Fruit fly (Drosophila melanogaster) whole organism, prepupa: Measurements from ENCODE around the gene GCS2alpha.

Experiments
- Blimp-1 ChIP-seq: fragments of 200-800 bp; sonication (Bioruptor generic); optimal IDR thresholded peaks from 3 replicates; lab custom pipeline; 2017; ENCODE audit warnings: missing biosample characterization, missing genetic modification characterization, mild to moderate bottlenecking, moderate library complexity, missing genetic modification reagents
- CG10631 ChIP-seq: fragments of 200-800 bp; sonication (Bioruptor generic); optimal IDR thresholded peaks from 2 replicates; lab custom pipeline; 2016; ENCODE audit warnings: missing biosample characterization, missing genetic modification characterization
- CG11294 ChIP-seq: fragments of 200-800 bp; sonication (Bioruptor generic); IDR thresholded peaks from 2 replicates; pipeline ENCODE4 v1.3.6; 2022; ENCODE audit warnings: missing biosample characterization, missing genetic modification characterization
- CG11762 ChIP-seq: fragments of 200-800 bp; sonication (Bioruptor generic); optimal IDR thresholded peaks from 3 replicates; lab custom pipeline; 2016; ENCODE audit warnings: missing biosample characterization, missing genetic modification characterization; ENCODE audit not compliant: insufficient read depth
- CG11902 ChIP-seq: fragments of 200-800 bp; sonication (Bioruptor generic); optimal IDR thresholded peaks from 3 replicates; lab custom pipeline; 2016; ENCODE audit warnings: missing biosample characterization, missing genetic modification characterization
- CG15336 ChIP-seq: fragments of 200-800 bp; sonication (Bioruptor generic); IDR thresholded peaks from 2 replicates; pipeline ENCODE4 v1.3.6; 2022; ENCODE audit warnings: missing biosample characterization, missing genetic modification characterization
- CG1621 ChIP-seq: fragments of 200-800 bp; sonication (Bioruptor generic); optimal IDR thresholded peaks from 3 replicates; lab custom pipeline; 2018; ENCODE audit warnings: missing biosample characterization, mild to moderate bottlenecking, missing genetic modification characterization
- CG16779 ChIP-seq: fragments of 200-800 bp; sonication (Bioruptor generic); optimal IDR thresholded peaks from 3 replicates; lab custom pipeline; 2017; ENCODE audit warnings: missing biosample characterization, mild to moderate bottlenecking, missing genetic modification characterization
- CG3032 ChIP-seq: fragments of 200-800 bp; optimal IDR thresholded peaks from 2 replicates; lab custom pipeline; 2019; ENCODE audit warnings: missing biosample characterization, mild to moderate bottlenecking, missing genetic modification characterization, moderate library complexity
- CG34406 ChIP-seq: fragments of 200-800 bp; sonication (Bioruptor generic); optimal IDR thresholded peaks from 3 replicates; lab custom pipeline; 2016; ENCODE audit warnings: missing biosample characterization, missing genetic modification characterization
- CG4318 ChIP-seq: fragments of 200-800 bp; sonication (Bioruptor generic); optimal IDR thresholded peaks from 3 replicates; lab custom pipeline; 2017; ENCODE audit warnings: missing biosample characterization, mild to moderate bottlenecking, missing genetic modification characterization
- CG6276 ChIP-seq: fragments of 200-800 bp; sonication (Bioruptor generic); optimal IDR thresholded peaks from 2 replicates; lab custom pipeline; 2017; ENCODE audit warnings: missing biosample characterization, mild to moderate bottlenecking, missing genetic modification characterization
- CG6792 ChIP-seq: fragments of 200-800 bp; sonication (Bioruptor generic); optimal IDR thresholded peaks from 3 replicates; lab custom pipeline; 2016; ENCODE audit warnings: missing biosample characterization, missing genetic modification characterization
- CG6808 ChIP-seq: fragments of 200-800 bp; sonication (Bioruptor generic); optimal IDR thresholded peaks from 3 replicates; lab custom pipeline; 2017; ENCODE audit warnings: missing biosample characterization, missing genetic modification characterization, mild to moderate bottlenecking, moderate library complexity, missing genetic modification reagents
- CG6854 ChIP-seq: fragments of 200-800 bp; sonication (Bioruptor generic); optimal IDR thresholded peaks from 2 replicates; lab custom pipeline; 2017; ENCODE audit warnings: missing biosample characterization, mild to moderate bottlenecking, missing genetic modification characterization
- CG8119 ChIP-seq: fragments of 200-800 bp; sonication (Bioruptor generic); IDR thresholded peaks from 3 replicates; pipeline ENCODE4 v1.3.6; 2022; ENCODE audit warnings: missing biosample characterization, missing genetic modification characterization
- CG8319 ChIP-seq: fragments of 200-800 bp; sonication (Bioruptor generic); optimal IDR thresholded peaks from 3 replicates; lab custom pipeline; 2016; ENCODE audit warnings: missing biosample characterization, missing genetic modification characterization
- CG8632 ChIP-seq: fragments of 200-800 bp; sonication (Bioruptor generic); optimal IDR thresholded peaks from 3 replicates; lab custom pipeline; 2016; ENCODE audit warnings: missing biosample characterization, missing genetic modification characterization
- CG9139 ChIP-seq: fragments of 200-800 bp; sonication (Bioruptor generic); optimal IDR thresholded peaks from 3 replicates; lab custom pipeline; 2017; ENCODE audit warnings: missing biosample characterization, mild to moderate bottlenecking, missing genetic modification characterization
- Eip75B ChIP-seq: fragments of 200-800 bp; sonication (Bioruptor generic); optimal IDR thresholded peaks from 3 replicates; lab custom pipeline; 2016; ENCODE audit warnings: missing biosample characterization, missing genetic modification characterization
- Gug ChIP-seq: fragments of 200-800 bp; sonication (Bioruptor generic); IDR thresholded peaks from 2 replicates; pipeline ENCODE4 v1.3.6; 2022; ENCODE audit warnings: missing biosample characterization, missing genetic modification characterization
- Hr38 ChIP-seq: sonication (Bioruptor generic); optimal IDR thresholded peaks from 2 replicates; lab custom pipeline; 2016; ENCODE audit warnings: missing biosample characterization, missing genetic modification characterization
- Hr4 ChIP-seq: fragments of 200-800 bp; sonication (Bioruptor generic); optimal IDR thresholded peaks from 3 replicates; lab custom pipeline; 2016; ENCODE audit warnings: missing biosample characterization, missing genetic modification characterization
- Lpt ChIP-seq: fragments of 200-800 bp; sonication (Bioruptor generic); optimal IDR thresholded peaks from 3 replicates; lab custom pipeline; 2016; ENCODE audit warnings: missing biosample characterization, missing genetic modification characterization
- Met ChIP-seq: fragments of 200-800 bp; sonication (Bioruptor generic); optimal IDR thresholded peaks from 3 replicates; lab custom pipeline; 2016; ENCODE audit warnings: missing biosample characterization, missing genetic modification characterization
- OdsH ChIP-seq: fragments of 200-800 bp; sonication (Bioruptor generic); optimal IDR thresholded peaks from 3 replicates; lab custom pipeline; 2016; ENCODE audit warnings: missing biosample characterization, missing genetic modification characterization
- Smox ChIP-seq: fragments of 200-800 bp; sonication (Bioruptor generic); optimal IDR thresholded peaks from 3 replicates; lab custom pipeline; 2016; ENCODE audit warnings: missing biosample characterization, missing genetic modification characterization
- Sox15 ChIP-seq: fragments of 200-800 bp; sonication (Bioruptor generic); optimal IDR thresholded peaks from 3 replicates; lab custom pipeline; 2016; ENCODE audit warnings: missing biosample characterization, missing genetic modification characterization
- achi ChIP-seq: fragments of 200-800 bp; sonication (Bioruptor generic); optimal IDR thresholded peaks from 3 replicates; lab custom pipeline; 2016; ENCODE audit warnings: missing biosample characterization, missing genetic modification characterization
- acj6 ChIP-seq: fragments of 200-800 bp; sonication (Bioruptor generic); optimal IDR thresholded peaks from 3 replicates; lab custom pipeline; 2016; ENCODE audit warnings: missing biosample characterization, missing genetic modification characterization
- dac ChIP-seq: fragments of 200-800 bp; sonication (Bioruptor generic); optimal IDR thresholded peaks from 2 replicates; lab custom pipeline; 2017; ENCODE audit warnings: missing biosample characterization, mild to moderate bottlenecking, missing genetic modification characterization
- dsx ChIP-seq: fragments of 200-800 bp; optimal IDR thresholded peaks from 3 replicates; lab custom pipeline; 2019; ENCODE audit warnings: missing biosample characterization, mild to moderate bottlenecking, missing genetic modification characterization, moderate library complexity; ENCODE audit not compliant: poor library complexity, severe bottlenecking
- esn ChIP-seq: fragments of 200-800 bp; sonication (Bioruptor generic); optimal IDR thresholded peaks from 2 replicates; lab custom pipeline; 2016; ENCODE audit warnings: missing biosample characterization, mild to moderate bottlenecking, missing genetic modification characterization, moderate library complexity
- fkh ChIP-seq: fragments of 200-800 bp; sonication (Bioruptor generic); optimal IDR thresholded peaks from 3 replicates; lab custom pipeline; 2017; ENCODE audit warnings: missing biosample characterization, mild to moderate bottlenecking, missing genetic modification characterization, moderate library complexity
- lz ChIP-seq: fragments of 200-800 bp; sonication (Bioruptor generic); optimal IDR thresholded peaks from 3 replicates; lab custom pipeline; 2016; ENCODE audit warnings: missing biosample characterization, missing genetic modification characterization
- net ChIP-seq: fragments of 200-800 bp; sonication (Bioruptor generic); optimal IDR thresholded peaks from 3 replicates; lab custom pipeline; 2016; ENCODE audit warnings: missing biosample characterization, missing genetic modification characterization
- salr ChIP-seq, 2 experiments: fragments of 200-800 bp; sonication (Bioruptor generic); optimal IDR thresholded peaks; 3 replicates each; lab custom pipeline; 2016 to 2018; ENCODE audit warnings: missing biosample characterization in 2 of 2, missing genetic modification characterization in 2 of 2, mild to moderate bottlenecking in 1 of 2
- spab ChIP-seq: fragments of 200-800 bp; sonication (Bioruptor generic); optimal IDR thresholded peaks from 2 replicates; lab custom pipeline; 2017; ENCODE audit warnings: missing biosample characterization, mild to moderate bottlenecking, missing genetic modification characterization, missing genetic modification reagents
- ss ChIP-seq, 2 experiments: fragments of 200-800 bp; sonication (Bioruptor generic); optimal IDR thresholded peaks; 2 replicates in 1 of 2; 3 replicates in 1 of 2; lab custom pipeline; 2017 to 2018; ENCODE audit warnings: mild to moderate bottlenecking in 2 of 2, missing biosample characterization in 2 of 2, missing genetic modification characterization in 2 of 2, moderate library complexity in 1 of 2
- svp ChIP-seq: fragments of 200-800 bp; sonication (Bioruptor generic); peaks from one replicate; lab custom pipeline; 2016; ENCODE audit warnings: missing biosample characterization, missing genetic modification characterization

Gene GCS2alpha

dm6 chrX:21631452-21631851, 26.4 kb upstream of the GCS2alpha start (continued):
- TF ChIP-seq CG4318 (GFP tag; lab: Kevin White, UChicago) (peak; percentile 4), CG6276 (peak; percentile 10), CG8319 (no peak), dsx (GFP tag; lab: Kevin White, UChicago) (peak; percentile 11), CG34406 (GFP tag; lab: Kevin White, UChicago) (peak; percentile 7), CG16779 (peak; percentile 7), CG8632 (GFP tag; lab: Kevin White, UChicago) (peak; percentile 20), CG15336 (GFP tag; lab: Robert Waterston, UW) (peak; percentile 66), spab (GFP tag; lab: Kevin White, UChicago) (peak; percentile 14), lz (GFP tag; lab: Kevin White, UChicago) (peak; percentile 39), Eip75B (peak; percentile 56), achi (GFP tag; lab: Kevin White, UChicago) (peak; percentile 56), fkh (no peak), CG11762 (GFP tag; lab: Kevin White, UChicago) (peak; percentile 49), CG6854 (no peak), OdsH (GFP tag; lab: Kevin White, UChicago) (peak; percentile 69), net (GFP tag; lab: Kevin White, UChicago) (peak; percentile 48), esn (peak; percentile 60), CG11902 (GFP tag; lab: Kevin White, UChicago) (peak; percentile 15), Hr38 (no peak), CG9139 (GFP tag; lab: Kevin White, UChicago) (no peak), CG8119 (GFP tag; lab: Robert Waterston, UW) (peak; percentile 56; the same call in 1 of the 3 replicates), CG10631 (GFP tag; lab: Kevin White, UChicago) (peak; percentile 33), Gug (GFP tag; lab: Robert Waterston, UW) (no peak), dac (peak; percentile 14), Hr4 (GFP tag; lab: Kevin White, UChicago) (peak; percentile 63), Blimp-1 (GFP tag; lab: Kevin White, UChicago) (no peak), Lpt (GFP tag; lab: Kevin White, UChicago) (no peak), CG6808 (GFP tag; lab: Kevin White, UChicago) (peak; percentile 36), salr (GFP tag; optimal IDR thresholded peaks at IDR 0.05; lab: Kevin White, UChicago) (peak in 1 of 2 experiments; percentile 1)
- TF ChIP-seq, all 60 proteins: peak for 44

- TF ChIP-seq CG1621 (tag; lab: Kevin White, UChicago): no peak
- no peak for TF ChIP-seq svp (GFP tag; lab: Kevin White, UChicago)
- no peak for TF ChIP-seq Smox (GFP tag; lab: Kevin White, UChicago)
- no peak for TF ChIP-seq CG6792 (GFP tag; lab: Kevin White, UChicago)
- TF ChIP-seq acj6: no peak
- TF ChIP-seq CG3032 (tag; lab: Kevin White, UChicago): no peak
- TF ChIP-seq ss (GFP tag; optimal IDR thresholded peaks at IDR 0.05; lab: Kevin White, UChicago): no peak
- TF ChIP-seq net (GFP tag; lab: Kevin White, UChicago): no peak
- TF ChIP-seq Sox15 (GFP tag; lab: Kevin White, UChicago): no peak
- TF ChIP-seq CG6808 (GFP tag; lab: Kevin White, UChicago): no peak
- TF ChIP-seq CG6276: no peak
- no peak for TF ChIP-seq Met
- TF ChIP-seq Lpt (GFP tag; lab: Kevin White, UChicago): no peak
- no peak for TF ChIP-seq spab (GFP tag; lab: Kevin White, UChicago)
- TF ChIP-seq CG11294 (GFP tag; lab: Robert Waterston, UW): no peak
- no peak for TF ChIP-seq Gug (GFP tag; lab: Robert Waterston, UW)
Measured at dm6 chrX:21630160-21630738, 25.2 kb upstream of the GCS2alpha start.
